Worm (Caenorhabditis elegans) whole organism, L4/young adult: Measurements from ENCODE around the gene ser-1.

ENCODE experiments used
- W03F9.2 ChIP-seq: fragments of 150-350 bp; optimal IDR thresholded peaks from 2 replicates; lab custom pipeline; 2014; ENCODE audit warnings: missing biosample characterization, missing genetic modification characterization
- dao-5 ChIP-seq: sonication (generic microtip); optimal IDR thresholded peaks from 2 replicates; lab custom pipeline; 2016; ENCODE audit warnings: missing genotype, missing genetic modification characterization, moderate library complexity, missing compliant biosample characterization

DNA sequence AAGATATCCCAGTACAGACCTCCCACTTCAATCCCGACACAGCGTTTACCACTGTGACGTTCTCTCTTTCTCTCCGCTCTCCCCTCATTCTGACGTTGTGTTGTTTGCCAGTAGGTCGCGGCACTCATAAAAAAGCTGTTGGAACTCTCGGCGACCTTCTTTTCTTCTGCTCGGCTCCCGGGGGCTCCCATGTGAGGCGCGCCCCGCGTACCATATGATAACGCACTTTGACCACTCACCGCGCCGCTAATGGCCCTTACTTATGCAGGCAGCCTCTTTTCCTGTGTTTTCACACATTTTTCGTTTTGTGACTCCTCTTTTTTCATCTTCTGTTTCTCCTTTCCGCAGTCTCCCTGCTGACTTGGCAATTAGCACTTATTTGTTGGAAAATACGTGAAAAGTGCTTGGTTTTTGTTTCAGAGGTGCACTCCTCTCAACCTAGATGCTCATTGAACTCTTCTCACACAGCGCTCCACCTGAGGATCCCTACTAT is at the start of gene ser-1:
- TF ChIP-seq dao-5 (tag; lab: Kevin White, UChicago): no peak
- TF ChIP-seq W03F9.2 (tag; lab: Kevin White, UChicago): no peak
